Worm (Caenorhabditis elegans) whole organism, L1 larva: ENCODE results near the gene sqv-8.

ENCODE experiments used
- C04F5.9 ChIP-seq: sonication (generic microtip); optimal IDR thresholded peaks from 2 replicates; lab custom pipeline; 2016; ENCODE audit warnings: missing genetic modification characterization, missing compliant biosample characterization
- C16A3.4 ChIP-seq: fragments of 150-350 bp; optimal IDR thresholded peaks from 2 replicates; lab custom pipeline; 2014; ENCODE audit warnings: missing biosample characterization, missing genetic modification characterization
- C34B4.2 ChIP-seq: sonication (generic microtip); optimal IDR thresholded peaks from 2 replicates; lab custom pipeline; 2017; ENCODE audit warnings: mild to moderate bottlenecking, missing genetic modification characterization, missing compliant biosample characterization
- Y116A8C.19 ChIP-seq: sonication (generic microtip); optimal IDR thresholded peaks from 2 replicates; lab custom pipeline; 2016; ENCODE audit warnings: missing compliant biosample characterization, missing genetic modification characterization, borderline replicate concordance
- aly-2 ChIP-seq: fragments of 150-350 bp; optimal IDR thresholded peaks from 2 replicates; lab custom pipeline; 2014; ENCODE audit warnings: missing biosample characterization, missing genetic modification characterization
- ama-1 ChIP-seq: fragments of 150-350 bp; optimal IDR thresholded peaks from 2 replicates; lab custom pipeline; 2014
- blmp-1 ChIP-seq: fragments of 150-350 bp; optimal IDR thresholded peaks from 2 replicates; lab custom pipeline; 2014; ENCODE audit warnings: missing biosample characterization, missing genetic modification characterization
- ceh-63 ChIP-seq: fragments of 200-800 bp; sonication (Bioruptor generic); optimal IDR thresholded peaks from 2 replicates; lab custom pipeline; 2018; ENCODE audit warnings: mild to moderate bottlenecking, missing genetic modification characterization, missing compliant biosample characterization
- ceh-82 ChIP-seq, 3 experiments: fragments of 150-350 bp in 1 of 3; sonication (generic microtip) in 2 of 3; optimal IDR thresholded peaks; 2 replicates each; lab custom pipeline; 2014 to 2017; ENCODE audit warnings: missing biosample characterization in 3 of 3, missing genetic modification characterization in 3 of 3
- ceh-88 ChIP-seq: fragments of 200-800 bp; sonication (Bioruptor generic); IDR thresholded peaks from 2 replicates; pipeline ENCODE4 v1.3.6; 2022; ENCODE audit warnings: missing genetic modification characterization, missing compliant biosample characterization
- ceh-90 ChIP-seq: sonication (generic microtip); optimal IDR thresholded peaks from 2 replicates; lab custom pipeline; 2016; ENCODE audit warnings: missing genetic modification characterization, missing compliant biosample characterization
- ces-1 ChIP-seq: fragments of 150-350 bp; optimal IDR thresholded peaks from 2 replicates; lab custom pipeline; 2014; ENCODE audit warnings: missing biosample characterization, missing genetic modification reagents, missing genetic modification characterization
- dpl-1 ChIP-seq, 3 experiments: fragments of 150-350 bp in 2 of 3; sonication (generic microtip) in 1 of 3; optimal IDR thresholded peaks; 2 replicates each; lab custom pipeline; 2014 to 2017; ENCODE audit warnings: missing biosample characterization in 3 of 3, missing genetic modification characterization in 3 of 3, missing genetic modification reagents in 3 of 3
- elt-3 ChIP-seq, 6 experiments: fragments of 150-350 bp in 1 of 6; sonication (generic microtip); optimal IDR thresholded peaks; 2 replicates each; lab custom pipeline; 2017 to 2018; ENCODE audit warnings: missing biosample characterization in 6 of 6, missing genetic modification characterization in 6 of 6, inconsistent platforms in 1 of 6
- ets-5 ChIP-seq: fragments of 200-800 bp; sonication (Bioruptor generic); IDR thresholded peaks from 2 replicates; pipeline ENCODE4 v1.3.6; 2022; ENCODE audit warnings: missing genetic modification characterization, missing compliant biosample characterization
- fkh-4 ChIP-seq: sonication (generic microtip); optimal IDR thresholded peaks from 2 replicates; lab custom pipeline; 2016; ENCODE audit warnings: missing compliant biosample characterization, missing genetic modification characterization, borderline replicate concordance
- grh-1 ChIP-seq: fragments of 200-800 bp; sonication (Bioruptor generic); IDR thresholded peaks from 2 replicates; pipeline ENCODE4 v1.3.6; 2022; ENCODE audit warnings: missing genetic modification reagents, missing genetic modification characterization, missing compliant biosample characterization
- hlh-4 ChIP-seq: sonication (generic microtip); optimal IDR thresholded peaks from 2 replicates; lab custom pipeline; 2016; ENCODE audit warnings: mild to moderate bottlenecking, missing genetic modification characterization, missing compliant biosample characterization
- hpl-2 ChIP-seq: fragments of 150-350 bp; optimal IDR thresholded peaks from 2 replicates; lab custom pipeline; 2014; ENCODE audit warnings: missing biosample characterization, missing genetic modification reagents, missing genetic modification characterization
- irx-1 ChIP-seq: sonication (generic microtip); optimal IDR thresholded peaks from 2 replicates; lab custom pipeline; 2016; ENCODE audit warnings: missing genetic modification characterization, missing compliant biosample characterization
- isw-1 ChIP-seq: fragments of 200-800 bp; sonication (Bioruptor generic); IDR thresholded peaks from 2 replicates; pipeline ENCODE4 v1.3.6; 2022; ENCODE audit warnings: missing genetic modification characterization, missing compliant biosample characterization
- lin-13 ChIP-seq: fragments of 150-350 bp; optimal IDR thresholded peaks from 2 replicates; lab custom pipeline; 2014; ENCODE audit warnings: missing biosample characterization, missing genetic modification reagents, missing genetic modification characterization
- lin-14 ChIP-seq: fragments of 200-800 bp; sonication (Bioruptor generic); optimal IDR thresholded peaks from 2 replicates; lab custom pipeline; 2018; ENCODE audit warnings: mild to moderate bottlenecking, missing genetic modification characterization, moderate library complexity, missing compliant biosample characterization
- lin-35 ChIP-seq, 2 experiments: fragments of 150-350 bp; optimal IDR thresholded peaks; 2 replicates each; lab custom pipeline; 2014; ENCODE audit warnings: missing biosample characterization in 2 of 2, missing genetic modification characterization in 2 of 2, missing genetic modification reagents in 2 of 2
- lin-39 ChIP-seq: fragments of 150-350 bp; optimal IDR thresholded peaks from 2 replicates; lab custom pipeline; 2014; ENCODE audit warnings: missing biosample characterization, missing genetic modification reagents, missing genetic modification characterization
- lir-3 ChIP-seq: sonication (generic microtip); optimal IDR thresholded peaks from 2 replicates; lab custom pipeline; 2016; ENCODE audit warnings: mild to moderate bottlenecking, missing genetic modification characterization, moderate library complexity, missing compliant biosample characterization; ENCODE audit not compliant: poor library complexity
- lsy-2 ChIP-seq, 2 experiments: fragments of 150-350 bp; optimal IDR thresholded peaks; 2 replicates each; lab custom pipeline; 2014; ENCODE audit warnings: missing biosample characterization in 2 of 2, missing genetic modification characterization in 2 of 2
- mdl-1 ChIP-seq, 2 experiments: fragments of 150-350 bp; optimal IDR thresholded peaks; 2 replicates each; lab custom pipeline; 2014 to 2017; ENCODE audit warnings: missing biosample characterization in 2 of 2, missing genetic modification characterization in 2 of 2, inconsistent platforms in 1 of 2
- mep-1 ChIP-seq: fragments of 150-350 bp; optimal IDR thresholded peaks from 2 replicates; lab custom pipeline; 2014; ENCODE audit warnings: missing biosample characterization, missing genetic modification characterization
- nhr-11 ChIP-seq: fragments of 150-350 bp; optimal IDR thresholded peaks from 2 replicates; lab custom pipeline; 2014; ENCODE audit warnings: missing biosample characterization, missing genetic modification characterization
- nhr-12 ChIP-seq: sonication (generic microtip); optimal IDR thresholded peaks from 2 replicates; lab custom pipeline; 2017; ENCODE audit warnings: missing biosample characterization, missing genetic modification characterization
- nhr-20 ChIP-seq: sonication (generic microtip); optimal IDR thresholded peaks from 2 replicates; lab custom pipeline; 2016; ENCODE audit warnings: mild to moderate bottlenecking, missing genetic modification characterization, missing compliant biosample characterization
- nhr-28 ChIP-seq: fragments of 150-350 bp; optimal IDR thresholded peaks from 2 replicates; lab custom pipeline; 2014; ENCODE audit warnings: missing biosample characterization, missing genetic modification characterization
- nhr-71 ChIP-seq: sonication (generic microtip); optimal IDR thresholded peaks from 2 replicates; lab custom pipeline; 2016; ENCODE audit warnings: mild to moderate bottlenecking, missing genetic modification characterization, moderate library complexity, missing compliant biosample characterization
- nhr-77 ChIP-seq: fragments of 150-350 bp; optimal IDR thresholded peaks from 2 replicates; lab custom pipeline; 2014; ENCODE audit warnings: missing biosample characterization, missing genetic modification characterization
- pag-3 ChIP-seq: sonication (generic microtip); optimal IDR thresholded peaks from 2 replicates; lab custom pipeline; 2017; ENCODE audit warnings: missing genetic modification characterization, mild to moderate bottlenecking, missing compliant biosample characterization, antibody characterized with exemption, borderline replicate concordance; ENCODE audit not compliant: insufficient read depth
- pqm-1 ChIP-seq: sonication (generic microtip); optimal IDR thresholded peaks from 3 replicates; lab custom pipeline; 2017; ENCODE audit warnings: missing biosample characterization, missing genetic modification characterization
- rnt-1 ChIP-seq: sonication (generic microtip); optimal IDR thresholded peaks from 2 replicates; lab custom pipeline; 2016; ENCODE audit warnings: mild to moderate bottlenecking, missing genetic modification characterization, moderate library complexity, missing compliant biosample characterization
- skn-1 ChIP-seq: fragments of 150-350 bp; optimal IDR thresholded peaks from 2 replicates; lab custom pipeline; 2014; ENCODE audit warnings: missing biosample characterization, missing genetic modification characterization
- snpc-4 ChIP-seq: fragments of 150-350 bp; optimal IDR thresholded peaks from 2 replicates; lab custom pipeline; 2014; ENCODE audit warnings: missing biosample characterization, missing genetic modification characterization
- sox-4 ChIP-seq: sonication (generic microtip); optimal IDR thresholded peaks from 2 replicates; lab custom pipeline; 2016; ENCODE audit warnings: missing genetic modification characterization, missing compliant biosample characterization
- sptf-1 ChIP-seq: fragments of 150-350 bp; optimal IDR thresholded peaks from 2 replicates; lab custom pipeline; 2014; ENCODE audit warnings: missing biosample characterization, missing genetic modification characterization
- sup-37 ChIP-seq: fragments of 200-800 bp; sonication (Bioruptor generic); optimal IDR thresholded peaks from 2 replicates; lab custom pipeline; 2018; ENCODE audit warnings: mild to moderate bottlenecking, missing genetic modification characterization, missing compliant biosample characterization
- swsn-7 ChIP-seq: sonication (generic microtip); optimal IDR thresholded peaks from 2 replicates; lab custom pipeline; 2016; ENCODE audit warnings: missing genetic modification characterization, missing compliant biosample characterization
- tbx-2 ChIP-seq: sonication (generic microtip); optimal IDR thresholded peaks from 2 replicates; lab custom pipeline; 2016; ENCODE audit warnings: missing genetic modification characterization, missing compliant biosample characterization
- unc-130 ChIP-seq: fragments of 150-350 bp; optimal IDR thresholded peaks from 2 replicates; lab custom pipeline; 2017; ENCODE audit warnings: missing biosample characterization, missing genetic modification characterization, inconsistent platforms
- unc-62 ChIP-seq: fragments of 150-350 bp; optimal IDR thresholded peaks from 2 replicates; lab custom pipeline; 2014; ENCODE audit warnings: missing biosample characterization, missing genetic modification reagents, missing genetic modification characterization
- vab-15 ChIP-seq: sonication (generic microtip); optimal IDR thresholded peaks from 2 replicates; lab custom pipeline; 2017; ENCODE audit warnings: missing genotype, mild to moderate bottlenecking, missing genetic modification characterization, missing compliant biosample characterization
- zag-1 ChIP-seq: fragments of 150-350 bp; optimal IDR thresholded peaks from 2 replicates; lab custom pipeline; 2014; ENCODE audit warnings: missing biosample characterization, missing genetic modification characterization
- zip-4 ChIP-seq: fragments of 200-800 bp; sonication (Bioruptor generic); optimal IDR thresholded peaks from 2 replicates; lab custom pipeline; 2018; ENCODE audit warnings: mild to moderate bottlenecking, missing genetic modification characterization, moderate library complexity, missing compliant biosample characterization

sqv-8 gene

ce11 chrII:9686663-9687193 is 40.0 kb downstream of the sqv-8 start, which contains the start of gene ZK1320.9 (continued):
- TF ChIP-seq zag-1 (tag; lab: Kevin White, UChicago) (no peak), nhr-77 (tag; lab: Kevin White, UChicago) (peak; percentile 62), skn-1 (tag; lab: Kevin White, UChicago) (peak; percentile 30), hlh-4 (no peak), ceh-82 (tag; optimal IDR thresholded peaks at IDR 0.05; lab: Kevin White, UChicago) (peak in 1 of 3 experiments; percentile 10), blmp-1 (tag; lab: Kevin White, UChicago) (peak; percentile 10), unc-130 (tag; lab: Kevin White, UChicago) (no peak), ama-1 (no peak), lin-13 (GFP tag; lab: Kevin White, UChicago) (no peak), sup-37 (GFP tag; lab: Kevin White, UChicago) (no peak), mdl-1 (tag; optimal IDR thresholded peaks at IDR 0.05; lab: Kevin White, UChicago) (no peak), C16A3.4 (no peak), fkh-4 (tag; lab: Kevin White, UChicago) (no peak), C04F5.9 (tag; lab: Kevin White, UChicago) (no peak), lin-35 (GFP tag; optimal IDR thresholded peaks at IDR 0.05; lab: Kevin White, UChicago) (peak; percentile 40 to 48), dpl-1 (GFP tag; optimal IDR thresholded peaks at IDR 0.05; lab: Kevin White, UChicago) (peak; percentile 33 to 59 (median 48)), grh-1 (GFP tag; lab: Robert Waterston, UW) (no peak), unc-62 (GFP tag; lab: Kevin White, UChicago) (no peak), nhr-28 (tag; lab: Kevin White, UChicago) (no peak), lin-14 (peak; percentile 50), lir-3 (tag; lab: Kevin White, UChicago) (no peak), sptf-1 (tag; lab: Kevin White, UChicago) (no peak), sox-4 (tag; lab: Kevin White, UChicago) (no peak), zip-4 (no peak), swsn-7 (tag; lab: Kevin White, UChicago) (peak; percentile 24), vab-15 (no peak), nhr-71 (tag; lab: Kevin White, UChicago) (peak; percentile 45), ces-1 (no peak), lin-39 (no peak), ceh-88 (GFP tag; lab: Robert Waterston, UW) (no peak), aly-2 (no peak), C34B4.2 (tag; lab: Kevin White, UChicago) (no peak), nhr-12 (tag; lab: Kevin White, UChicago) (no peak), hpl-2 (GFP tag; lab: Kevin White, UChicago) (no peak), lsy-2 (tag; optimal IDR thresholded peaks at IDR 0.05; lab: Kevin White, UChicago) (peak; percentile 28 to 51), tbx-2 (no peak), mep-1 (tag; lab: Kevin White, UChicago) (peak; percentile 67), nhr-20 (peak; percentile 83), ceh-90 (no peak), snpc-4 (tag; lab: Kevin White, UChicago) (no peak), nhr-11 (tag; lab: Kevin White, UChicago) (peak; percentile 3), ceh-63 (GFP tag; lab: Kevin White, UChicago) (no peak), pag-3 (no peak), isw-1 (GFP tag; lab: Robert Waterston, UW) (no peak), rnt-1 (tag; lab: Kevin White, UChicago) (peak; percentile 63), pqm-1 (no peak), irx-1 (tag; lab: Kevin White, UChicago) (no peak), elt-3 (tag; optimal IDR thresholded peaks at IDR 0.05; lab: Kevin White, UChicago) (no peak), ets-5 (GFP tag; lab: Robert Waterston, UW) (no peak), Y116A8C.19 (no peak)
- TF ChIP-seq, all 84 proteins: peak for 20
